Worm (Caenorhabditis elegans) whole organism, mixed stage, embryonic: Measurements from ENCODE around the gene vglu-2.

Experiments used
- drap-1 ChIP-seq: fragments of 200-800 bp; sonication (Bioruptor generic); optimal IDR thresholded peaks from 3 replicates; lab custom pipeline; 2018; ENCODE audit warnings: mild to moderate bottlenecking, missing genetic modification characterization, missing compliant biosample characterization
- elt-1 ChIP-seq: sonication (generic microtip); optimal IDR thresholded peaks from 2 replicates; lab custom pipeline; 2017; ENCODE audit warnings: missing genetic modification characterization, mild to moderate bottlenecking, missing compliant biosample characterization, antibody characterized with exemption, moderate library complexity, borderline replicate concordance; ENCODE audit not compliant: insufficient read depth
- elt-3 ChIP-seq: fragments of 150-350 bp; optimal IDR thresholded peaks from 2 replicates; lab custom pipeline; 2014; ENCODE audit warnings: missing biosample characterization, missing genetic modification characterization
- flh-1 ChIP-seq: fragments of 200-800 bp; sonication (Bioruptor generic); optimal IDR thresholded peaks from 2 replicates; lab custom pipeline; 2018; ENCODE audit warnings: mild to moderate bottlenecking, missing genetic modification characterization, moderate library complexity, missing compliant biosample characterization
- lin-13 ChIP-seq: fragments of 150-350 bp; optimal IDR thresholded peaks from 2 replicates; lab custom pipeline; 2014; ENCODE audit warnings: missing biosample characterization, missing genetic modification characterization
- lin-32 ChIP-seq: fragments of 200-800 bp; sonication (Bioruptor generic); optimal IDR thresholded peaks from 2 replicates; lab custom pipeline; 2018; ENCODE audit warnings: mild to moderate bottlenecking, missing genetic modification characterization, missing compliant biosample characterization
- lsy-2 ChIP-seq: fragments of 150-350 bp; optimal IDR thresholded peaks from 2 replicates; lab custom pipeline; 2014; ENCODE audit warnings: missing biosample characterization, missing genetic modification characterization
- nhr-237 ChIP-seq: fragments of 150-350 bp; optimal IDR thresholded peaks from 2 replicates; lab custom pipeline; 2014; ENCODE audit warnings: missing biosample characterization, missing genetic modification characterization
- nhr-76 ChIP-seq: sonication (generic microtip); optimal IDR thresholded peaks from 2 replicates; lab custom pipeline; 2017; ENCODE audit warnings: missing biosample characterization, missing genetic modification characterization
- pha-4 ChIP-seq: fragments of 150-350 bp; optimal IDR thresholded peaks from 2 replicates; lab custom pipeline; 2018; ENCODE audit warnings: missing biosample characterization, missing genetic modification reagents, missing genetic modification characterization
- unc-39 ChIP-seq: fragments of 150-350 bp; optimal IDR thresholded peaks from 2 replicates; lab custom pipeline; 2014; ENCODE audit warnings: missing biosample characterization, missing genetic modification characterization
- zip-8 ChIP-seq: fragments of 150-350 bp; optimal IDR thresholded peaks from 2 replicates; lab custom pipeline; 2014; ENCODE audit warnings: missing biosample characterization, missing genetic modification characterization

DNA sequence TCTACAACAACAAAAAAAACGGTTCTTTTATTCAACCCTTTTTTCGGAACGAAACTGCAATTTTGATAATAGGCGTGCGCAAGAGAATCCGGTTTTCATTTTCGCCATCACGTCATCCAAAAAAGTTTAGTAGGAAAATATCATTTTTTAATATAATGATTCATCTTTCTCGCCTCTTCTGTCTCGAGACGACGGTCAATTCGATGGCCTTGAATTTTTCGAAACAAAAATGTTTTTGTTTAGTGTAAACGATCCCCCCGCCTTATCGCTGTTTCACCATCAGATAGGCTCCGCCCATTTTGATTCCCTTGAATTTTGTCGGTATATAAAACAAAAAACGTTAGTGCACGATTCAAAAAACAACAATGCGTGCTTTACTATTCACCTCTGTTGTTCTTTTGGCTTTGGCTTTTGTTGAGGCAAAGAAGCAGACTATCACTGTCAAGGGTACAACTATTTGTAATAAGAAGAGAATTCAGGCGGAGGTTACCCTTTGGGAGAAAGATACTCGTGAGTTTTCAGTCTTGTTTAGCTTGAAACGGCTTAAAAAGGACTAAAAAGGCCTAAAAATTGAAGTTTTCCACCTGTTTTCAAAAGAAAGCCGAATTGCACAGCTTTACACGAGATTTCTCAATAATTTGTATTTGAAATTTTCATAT lies 42.7 kb downstream of the vglu-2 start, which contains the start of gene ttr-15:
- TF ChIP-seq pha-4 (tag; lab: Kevin White, UChicago) (no peak), unc-39 (tag; lab: Kevin White, UChicago) (no peak), nhr-237 (tag; lab: Kevin White, UChicago) (no peak), elt-3 (tag; lab: Kevin White, UChicago) (no peak), nhr-76 (no peak), drap-1 (no peak), lin-32 (GFP tag; lab: Kevin White, UChicago) (no peak), elt-1 (tag; lab: Kevin White, UChicago) (no peak), lsy-2 (no peak), lin-13 (tag; lab: Kevin White, UChicago) (no peak), zip-8 (no peak), flh-1 (GFP tag; lab: Kevin White, UChicago) (no peak)
